Worm (Caenorhabditis elegans): ENCODE results near the gene mec-9.

The mec-9 gene

DNA sequence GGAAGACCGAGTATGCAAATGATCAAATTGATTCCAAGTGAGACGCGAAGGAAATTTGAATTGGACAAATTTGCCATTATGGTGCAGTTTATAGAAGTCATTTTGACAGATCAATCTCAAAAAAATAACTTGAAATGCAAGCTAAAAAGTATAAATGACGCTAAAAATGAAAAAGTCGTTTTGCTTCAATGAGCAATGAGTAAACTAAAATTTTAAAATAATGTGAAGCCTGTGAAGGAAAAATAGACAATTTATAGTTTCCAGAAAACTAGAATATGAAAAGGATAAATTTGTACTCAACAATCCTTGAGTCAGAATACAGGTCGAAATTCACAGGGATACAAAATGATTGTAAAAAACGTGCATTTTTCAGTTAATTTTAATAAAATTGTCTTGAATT, 46.6 kb downstream of the mec-9 start, which contains the start of gene srab-17:
Gene srab-17 (minus strand): TSS at position 101 of the 400 bp plus-strand sequence.
- no peak for TF ChIP-seq ceh-82 (tag; optimal IDR thresholded peaks at IDR 0.05)
- TF ChIP-seq fkh-4 (tag; optimal IDR thresholded peaks at IDR 0.05; ENCODE audit: borderline replicate concordance), result no peak
- TF ChIP-seq xbp-1 (tag; optimal IDR thresholded peaks at IDR 0.05), result no peak

ce11 chrV:9860337-9860736, 54.6 kb downstream of the mec-9 start:
- TF ChIP-seq unc-30 (tag; optimal IDR thresholded peaks at IDR 0.05) (no peak), ceh-88 (GFP tag; IDR thresholded peaks at IDR 0.05) (no peak), tbx-2 (tag; optimal IDR thresholded peaks at IDR 0.05) (no peak), irx-1 (tag; optimal IDR thresholded peaks at IDR 0.05) (no peak), aha-1 (tag; optimal IDR thresholded peaks at IDR 0.05) (no peak), mab-9 (GFP tag; IDR thresholded peaks at IDR 0.05) (no peak), zag-1 (tag; optimal IDR thresholded peaks at IDR 0.05) (no peak), blmp-1 (tag; optimal IDR thresholded peaks at IDR 0.05) (peak; percentile 25), pag-3 (tag; optimal IDR thresholded peaks at IDR 0.05; ENCODE audit: borderline replicate concordance, insufficient read depth) (no peak), F16B12.6 (tag; optimal IDR thresholded peaks at IDR 0.05) (no peak), nhr-76 (tag; optimal IDR thresholded peaks at IDR 0.05) (no peak), nhr-19 (GFP tag; conservative IDR thresholded peaks at IDR 0.05) (no peak), pqm-1 (tag; optimal IDR thresholded peaks at IDR 0.05) (no peak), lin-15B (tag; optimal IDR thresholded peaks at IDR 0.05) (no peak), xbp-1 (tag; optimal IDR thresholded peaks at IDR 0.05) (peak; percentile 99), efl-1 (optimal IDR thresholded peaks at IDR 0.05) (no peak), efl-1 (GFP tag; optimal IDR thresholded peaks at IDR 0.05 in 1 of 2) (no peak), lsy-2 (tag; optimal IDR thresholded peaks at IDR 0.05) (peak; percentile 66 to 70), ama-1 (optimal IDR thresholded peaks at IDR 0.05) (no peak)

DNA sequence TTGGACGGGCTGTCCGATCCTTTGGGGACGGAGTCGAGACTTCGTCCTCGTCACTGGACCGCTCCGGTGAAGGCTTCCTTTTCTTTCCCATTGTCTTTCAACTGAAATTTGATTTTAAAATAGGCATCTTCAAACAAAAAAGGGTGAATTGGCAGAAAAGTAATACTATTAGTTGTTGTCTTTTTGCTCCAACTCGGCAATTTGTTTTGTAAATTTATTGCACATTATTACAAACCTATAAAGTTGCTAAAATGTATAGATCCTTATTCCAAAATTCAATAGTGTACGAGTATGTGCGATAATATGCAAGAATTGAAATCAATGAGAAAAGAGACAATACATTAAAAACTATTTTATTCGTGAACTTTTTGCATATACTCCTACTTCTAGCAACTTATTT, 55.1 kb downstream of the mec-9 start, which contains the start of gene lsy-12:
Gene lsy-12 (minus strand): TSS at position 101 of the 400 bp plus-strand sequence.
- TF ChIP-seq zag-1 (tag; optimal IDR thresholded peaks at IDR 0.05) (no peak), efl-1 (optimal IDR thresholded peaks at IDR 0.05) (no peak), efl-1 (GFP tag; optimal IDR thresholded peaks at IDR 0.05 in 1 of 2) (peak in 1 of 2 experiments; percentile 47), vab-15 (tag; optimal IDR thresholded peaks at IDR 0.05) (no peak)
